Worm (Caenorhabditis elegans) whole organism, L1 larva: ENCODE results near the gene lsm-5.

Source experiments
- C04F5.9 ChIP-seq: sonication (generic microtip); optimal IDR thresholded peaks from 2 replicates; lab custom pipeline; 2016; ENCODE audit warnings: missing genetic modification characterization, missing compliant biosample characterization
- C34B4.2 ChIP-seq: sonication (generic microtip); optimal IDR thresholded peaks from 2 replicates; lab custom pipeline; 2017; ENCODE audit warnings: mild to moderate bottlenecking, missing genetic modification characterization, missing compliant biosample characterization
- Y116A8C.19 ChIP-seq: sonication (generic microtip); optimal IDR thresholded peaks from 2 replicates; lab custom pipeline; 2016; ENCODE audit warnings: missing compliant biosample characterization, missing genetic modification characterization, borderline replicate concordance
- aha-1 ChIP-seq: fragments of 150-350 bp; optimal IDR thresholded peaks from 2 replicates; lab custom pipeline; 2014; ENCODE audit warnings: missing biosample characterization, missing genetic modification characterization
- alr-1 ChIP-seq: fragments of 200-800 bp; sonication (Bioruptor generic); optimal IDR thresholded peaks from 2 replicates; lab custom pipeline; 2018; ENCODE audit warnings: borderline replicate concordance, mild to moderate bottlenecking, missing genetic modification characterization, missing compliant biosample characterization
- blmp-1 ChIP-seq: fragments of 150-350 bp; optimal IDR thresholded peaks from 2 replicates; lab custom pipeline; 2014; ENCODE audit warnings: missing biosample characterization, missing genetic modification characterization
- ceh-90 ChIP-seq: sonication (generic microtip); optimal IDR thresholded peaks from 2 replicates; lab custom pipeline; 2016; ENCODE audit warnings: missing genetic modification characterization, missing compliant biosample characterization
- dsc-1 ChIP-seq: sonication (generic microtip); optimal IDR thresholded peaks from 2 replicates; lab custom pipeline; 2016; ENCODE audit warnings: mild to moderate bottlenecking, missing genetic modification characterization, missing compliant biosample characterization
- efl-1 ChIP-seq, 4 experiments: fragments of 150-350 bp; optimal IDR thresholded peaks in 3 of 4; peaks in 1 of 4; 1 replicate in 1 of 4; 2 replicates in 3 of 4; lab custom pipeline; 2014; ENCODE audit warnings: missing biosample characterization in 2 of 4, missing genetic modification characterization in 2 of 4, missing genetic modification reagents in 2 of 4
- efl-3 ChIP-seq: fragments of 200-800 bp; sonication (Bioruptor generic); optimal IDR thresholded peaks from 2 replicates; lab custom pipeline; 2018; ENCODE audit warnings: mild to moderate bottlenecking, missing genetic modification characterization, missing compliant biosample characterization
- elt-2 ChIP-seq: sonication (generic microtip); optimal IDR thresholded peaks from 2 replicates; lab custom pipeline; 2016; ENCODE audit warnings: missing genetic modification characterization, mild to moderate bottlenecking, inconsistent platforms, missing compliant biosample characterization, missing genetic modification reagents
- ets-5 ChIP-seq: fragments of 200-800 bp; sonication (Bioruptor generic); IDR thresholded peaks from 2 replicates; pipeline ENCODE4 v1.3.6; 2022; ENCODE audit warnings: missing genetic modification characterization, missing compliant biosample characterization
- fkh-10 ChIP-seq: sonication (generic microtip); optimal IDR thresholded peaks from 2 replicates; lab custom pipeline; 2017; ENCODE audit warnings: missing biosample characterization, missing genetic modification reagents, missing genetic modification characterization
- fkh-4 ChIP-seq: sonication (generic microtip); optimal IDR thresholded peaks from 2 replicates; lab custom pipeline; 2016; ENCODE audit warnings: missing compliant biosample characterization, missing genetic modification characterization, borderline replicate concordance
- grh-1 ChIP-seq: fragments of 200-800 bp; sonication (Bioruptor generic); IDR thresholded peaks from 2 replicates; pipeline ENCODE4 v1.3.6; 2022; ENCODE audit warnings: missing genetic modification reagents, missing genetic modification characterization, missing compliant biosample characterization
- hlh-17 ChIP-seq: fragments of 200-800 bp; sonication (Bioruptor generic); optimal IDR thresholded peaks from 2 replicates; lab custom pipeline; 2018; ENCODE audit warnings: missing genetic modification characterization, mild to moderate bottlenecking, missing compliant biosample characterization, moderate library complexity, borderline replicate concordance
- hlh-4 ChIP-seq: sonication (generic microtip); optimal IDR thresholded peaks from 2 replicates; lab custom pipeline; 2016; ENCODE audit warnings: mild to moderate bottlenecking, missing genetic modification characterization, missing compliant biosample characterization
- irx-1 ChIP-seq: sonication (generic microtip); optimal IDR thresholded peaks from 2 replicates; lab custom pipeline; 2016; ENCODE audit warnings: missing genetic modification characterization, missing compliant biosample characterization
- lin-13 ChIP-seq: fragments of 150-350 bp; optimal IDR thresholded peaks from 2 replicates; lab custom pipeline; 2014; ENCODE audit warnings: missing biosample characterization, missing genetic modification reagents, missing genetic modification characterization
- lin-15B ChIP-seq: fragments of 150-350 bp; sonication (generic microtip); optimal IDR thresholded peaks from 3 replicates; lab custom pipeline; 2014; ENCODE audit warnings: missing biosample characterization, missing genetic modification characterization
- lin-35 ChIP-seq, 2 experiments: fragments of 150-350 bp; optimal IDR thresholded peaks; 2 replicates each; lab custom pipeline; 2014; ENCODE audit warnings: missing biosample characterization in 2 of 2, missing genetic modification characterization in 2 of 2, missing genetic modification reagents in 2 of 2
- lin-39 ChIP-seq: fragments of 150-350 bp; optimal IDR thresholded peaks from 2 replicates; lab custom pipeline; 2014; ENCODE audit warnings: missing biosample characterization, missing genetic modification reagents, missing genetic modification characterization
- lir-3 ChIP-seq: sonication (generic microtip); optimal IDR thresholded peaks from 2 replicates; lab custom pipeline; 2016; ENCODE audit warnings: mild to moderate bottlenecking, missing genetic modification characterization, moderate library complexity, missing compliant biosample characterization; ENCODE audit not compliant: poor library complexity
- lsy-2 ChIP-seq, 2 experiments: fragments of 150-350 bp; optimal IDR thresholded peaks; 2 replicates each; lab custom pipeline; 2014; ENCODE audit warnings: missing biosample characterization in 2 of 2, missing genetic modification characterization in 2 of 2
- mef-2 ChIP-seq: fragments of 150-350 bp; optimal IDR thresholded peaks from 2 replicates; lab custom pipeline; 2014; ENCODE audit warnings: missing biosample characterization, missing genetic modification characterization
- mep-1 ChIP-seq: fragments of 150-350 bp; optimal IDR thresholded peaks from 2 replicates; lab custom pipeline; 2014; ENCODE audit warnings: missing biosample characterization, missing genetic modification characterization
- nhr-11 ChIP-seq: fragments of 150-350 bp; optimal IDR thresholded peaks from 2 replicates; lab custom pipeline; 2014; ENCODE audit warnings: missing biosample characterization, missing genetic modification characterization
- nhr-12 ChIP-seq: sonication (generic microtip); optimal IDR thresholded peaks from 2 replicates; lab custom pipeline; 2017; ENCODE audit warnings: missing biosample characterization, missing genetic modification characterization
- nhr-19 ChIP-seq: fragments of 200-800 bp; sonication (Bioruptor generic); conservative IDR thresholded peaks from 2 replicates; pipeline ENCODE4 v1.3.6; 2022; ENCODE audit warnings: missing genetic modification characterization, missing compliant biosample characterization
- nhr-20 ChIP-seq: sonication (generic microtip); optimal IDR thresholded peaks from 2 replicates; lab custom pipeline; 2016; ENCODE audit warnings: mild to moderate bottlenecking, missing genetic modification characterization, missing compliant biosample characterization
- nhr-237 ChIP-seq: fragments of 150-350 bp; optimal IDR thresholded peaks from 2 replicates; lab custom pipeline; 2014; ENCODE audit warnings: missing biosample characterization, missing genetic modification characterization
- nhr-71 ChIP-seq: sonication (generic microtip); optimal IDR thresholded peaks from 2 replicates; lab custom pipeline; 2016; ENCODE audit warnings: mild to moderate bottlenecking, missing genetic modification characterization, moderate library complexity, missing compliant biosample characterization
- nhr-76 ChIP-seq: sonication (generic microtip); optimal IDR thresholded peaks from 2 replicates; lab custom pipeline; 2017; ENCODE audit warnings: missing biosample characterization, missing genetic modification characterization
- nhr-77 ChIP-seq: fragments of 150-350 bp; optimal IDR thresholded peaks from 2 replicates; lab custom pipeline; 2014; ENCODE audit warnings: missing biosample characterization, missing genetic modification characterization
- nhr-84 ChIP-seq: sonication (generic microtip); optimal IDR thresholded peaks from 2 replicates; lab custom pipeline; 2017; ENCODE audit warnings: missing biosample characterization, missing genetic modification characterization
- pag-3 ChIP-seq: sonication (generic microtip); optimal IDR thresholded peaks from 2 replicates; lab custom pipeline; 2017; ENCODE audit warnings: missing genetic modification characterization, mild to moderate bottlenecking, missing compliant biosample characterization, antibody characterized with exemption, borderline replicate concordance; ENCODE audit not compliant: insufficient read depth
- pax-3 ChIP-seq: fragments of 200-800 bp; sonication (Bioruptor generic); optimal IDR thresholded peaks from 2 replicates; lab custom pipeline; 2018; ENCODE audit warnings: mild to moderate bottlenecking, missing genetic modification characterization, moderate library complexity, missing compliant biosample characterization
- rnt-1 ChIP-seq: sonication (generic microtip); optimal IDR thresholded peaks from 2 replicates; lab custom pipeline; 2016; ENCODE audit warnings: mild to moderate bottlenecking, missing genetic modification characterization, moderate library complexity, missing compliant biosample characterization
- skn-1 ChIP-seq: fragments of 150-350 bp; optimal IDR thresholded peaks from 2 replicates; lab custom pipeline; 2014; ENCODE audit warnings: missing biosample characterization, missing genetic modification characterization
- sox-4 ChIP-seq: sonication (generic microtip); optimal IDR thresholded peaks from 2 replicates; lab custom pipeline; 2016; ENCODE audit warnings: missing genetic modification characterization, missing compliant biosample characterization
- sptf-1 ChIP-seq: fragments of 150-350 bp; optimal IDR thresholded peaks from 2 replicates; lab custom pipeline; 2014; ENCODE audit warnings: missing biosample characterization, missing genetic modification characterization
- sup-37 ChIP-seq: fragments of 200-800 bp; sonication (Bioruptor generic); optimal IDR thresholded peaks from 2 replicates; lab custom pipeline; 2018; ENCODE audit warnings: mild to moderate bottlenecking, missing genetic modification characterization, missing compliant biosample characterization
- tlp-1 ChIP-seq: fragments of 150-350 bp; optimal IDR thresholded peaks from 2 replicates; lab custom pipeline; 2014; ENCODE audit warnings: missing biosample characterization, missing genetic modification characterization
- unc-130 ChIP-seq: fragments of 150-350 bp; optimal IDR thresholded peaks from 2 replicates; lab custom pipeline; 2017; ENCODE audit warnings: missing biosample characterization, missing genetic modification characterization, inconsistent platforms
- unc-86 ChIP-seq: sonication (generic microtip); optimal IDR thresholded peaks from 2 replicates; lab custom pipeline; 2016; ENCODE audit warnings: missing genetic modification characterization, missing compliant biosample characterization
- vab-15 ChIP-seq: sonication (generic microtip); optimal IDR thresholded peaks from 2 replicates; lab custom pipeline; 2017; ENCODE audit warnings: missing genotype, mild to moderate bottlenecking, missing genetic modification characterization, missing compliant biosample characterization
- xbp-1 ChIP-seq: sonication (generic microtip); optimal IDR thresholded peaks from 2 replicates; lab custom pipeline; 2016; ENCODE audit warnings: missing genetic modification characterization, missing compliant biosample characterization
- zag-1 ChIP-seq: fragments of 150-350 bp; optimal IDR thresholded peaks from 2 replicates; lab custom pipeline; 2014; ENCODE audit warnings: missing biosample characterization, missing genetic modification characterization
- zip-4 ChIP-seq: fragments of 200-800 bp; sonication (Bioruptor generic); optimal IDR thresholded peaks from 2 replicates; lab custom pipeline; 2018; ENCODE audit warnings: mild to moderate bottlenecking, missing genetic modification characterization, moderate library complexity, missing compliant biosample characterization
- ztf-11 ChIP-seq, 2 experiments: sonication (generic microtip); optimal IDR thresholded peaks; 2 replicates each; lab custom pipeline; 2016 to 2017; ENCODE audit warnings: missing genetic modification characterization in 2 of 2, missing biosample characterization in 1 of 2, missing compliant biosample characterization in 1 of 2
- ztf-4 ChIP-seq: fragments of 150-350 bp; optimal IDR thresholded peaks from 2 replicates; lab custom pipeline; 2014; ENCODE audit warnings: missing biosample characterization, missing genetic modification characterization

Gene lsm-5

ce11 chrV:15566511-15567178, 3.5 kb upstream of the lsm-5 start (continued):
- TF ChIP-seq vab-15 (no peak), lin-13 (peak; percentile 74), sox-4 (tag; lab: Kevin White, UChicago) (peak; percentile 67), nhr-237 (no peak), nhr-84 (no peak), unc-86 (tag; lab: Kevin White, UChicago) (no peak), rnt-1 (tag; lab: Kevin White, UChicago) (peak; percentile 84), pax-3 (peak; percentile 7), skn-1 (tag; lab: Kevin White, UChicago) (peak; percentile 53), elt-2 (tag; lab: Kevin White, UChicago) (peak; percentile 86), mef-2 (tag; lab: Kevin White, UChicago) (peak; percentile 64), ztf-4 (tag; lab: Kevin White, UChicago) (peak; percentile 73), lir-3 (tag; lab: Kevin White, UChicago) (peak; percentile 71), tlp-1 (tag; lab: Kevin White, UChicago) (no peak), nhr-19 (GFP tag; lab: Robert Waterston, UW) (peak; percentile 100), lin-39 (tag; lab: Kevin White, UChicago) (peak; percentile 70), nhr-20 (peak; percentile 96), fkh-10 (GFP tag; lab: Kevin White, UChicago) (no peak), nhr-71 (tag; lab: Kevin White, UChicago) (peak; percentile 97), efl-1 (optimal IDR thresholded peaks at IDR 0.05; lab: Kevin White, UChicago) (peak; percentile 53 to 65), efl-1 (GFP tag; optimal IDR thresholded peaks at IDR 0.05 in 1 of 2; lab: Kevin White, UChicago) (peak; percentile 60 to 96), sptf-1 (no peak), grh-1 (GFP tag; lab: Robert Waterston, UW) (no peak), ztf-11 (tag; optimal IDR thresholded peaks at IDR 0.05; lab: Kevin White, UChicago) (peak in 1 of 2 experiments; percentile 48), alr-1 (tag; lab: Kevin White, UChicago) (no peak), nhr-12 (tag; lab: Kevin White, UChicago) (no peak), hlh-4 (tag; lab: Kevin White, UChicago) (no peak), C34B4.2 (no peak), nhr-11 (tag; lab: Kevin White, UChicago) (peak; percentile 67), ets-5 (GFP tag; lab: Robert Waterston, UW) (no peak), aha-1 (peak; percentile 0), dsc-1 (tag; lab: Kevin White, UChicago) (no peak), pag-3 (no peak), unc-130 (tag; lab: Kevin White, UChicago) (peak; percentile 99), Y116A8C.19 (tag; lab: Kevin White, UChicago) (no peak), lsy-2 (tag; optimal IDR thresholded peaks at IDR 0.05; lab: Kevin White, UChicago) (peak; percentile 76 to 87), irx-1 (tag; lab: Kevin White, UChicago) (peak; percentile 52), ceh-90 (tag; lab: Kevin White, UChicago) (no peak), C04F5.9 (tag; lab: Kevin White, UChicago) (peak; percentile 43), mep-1 (peak; percentile 80), sup-37 (GFP tag; lab: Kevin White, UChicago) (peak; percentile 53), lin-15B (tag; lab: Kevin White, UChicago) (no peak), nhr-76 (no peak), zip-4 (GFP tag; lab: Kevin White, UChicago) (no peak), blmp-1 (tag; lab: Kevin White, UChicago) (peak; percentile 62), efl-3 (GFP tag; lab: Kevin White, UChicago) (no peak), lin-35 (GFP tag; optimal IDR thresholded peaks at IDR 0.05; lab: Kevin White, UChicago) (peak; percentile 62 to 87), nhr-77 (tag; lab: Kevin White, UChicago) (peak; percentile 17), zag-1 (tag; lab: Kevin White, UChicago) (no peak), fkh-4 (tag; lab: Kevin White, UChicago) (no peak), xbp-1 (tag; lab: Kevin White, UChicago) (peak; percentile 54), hlh-17 (GFP tag; lab: Kevin White, UChicago) (no peak)
